Fruit fly (Drosophila melanogaster) whole organism, embryonic: Measurements from ENCODE around the gene Tti1.

Source experiments
- Aef1 ChIP-seq: fragments of 200-800 bp; sonication (Bioruptor generic); IDR thresholded peaks from 3 replicates; pipeline ENCODE4 v1.3.6; 2022; ENCODE audit warnings: missing biosample characterization, missing genetic modification characterization
- Atf6 ChIP-seq: fragments of 200-800 bp; sonication (Bioruptor generic); IDR thresholded peaks from 2 replicates; pipeline ENCODE4 v1.3.6; 2022; ENCODE audit warnings: missing biosample characterization, missing genetic modification characterization
- Blimp-1 ChIP-seq: fragments of 200-800 bp; sonication (Bioruptor generic); optimal IDR thresholded peaks from 3 replicates; lab custom pipeline; 2018; ENCODE audit warnings: missing biosample characterization, missing genetic modification characterization, mild to moderate bottlenecking, moderate library complexity, missing genetic modification reagents
- CG12219 ChIP-seq: fragments of 200-800 bp; sonication (Bioruptor generic); optimal IDR thresholded peaks from 3 replicates; lab custom pipeline; 2018; ENCODE audit warnings: missing biosample characterization, mild to moderate bottlenecking, missing genetic modification characterization
- CG12391 ChIP-seq: fragments of 200-800 bp; sonication (Bioruptor generic); optimal IDR thresholded peaks from 3 replicates; lab custom pipeline; 2018; ENCODE audit warnings: missing biosample characterization, mild to moderate bottlenecking, missing genetic modification characterization, moderate library complexity
- CG13296 ChIP-seq: fragments of 200-800 bp; sonication (Bioruptor generic); optimal IDR thresholded peaks from 3 replicates; lab custom pipeline; 2018; ENCODE audit warnings: missing biosample characterization, mild to moderate bottlenecking, missing genetic modification characterization
- CG14441 ChIP-seq: fragments of 200-800 bp; sonication (Bioruptor generic); IDR thresholded peaks from 2 replicates; pipeline ENCODE4 v1.3.6; 2022; ENCODE audit warnings: missing biosample characterization, missing genetic modification characterization
- CG15696 ChIP-seq: fragments of 200-800 bp; sonication (Bioruptor generic); optimal IDR thresholded peaks from 2 replicates; lab custom pipeline; 2019; ENCODE audit warnings: missing biosample characterization, mild to moderate bottlenecking, missing genetic modification characterization, moderate library complexity
- CG1603 ChIP-seq: fragments of 200-800 bp; sonication (Bioruptor generic); optimal IDR thresholded peaks from 2 replicates; lab custom pipeline; 2019; ENCODE audit warnings: missing biosample characterization, mild to moderate bottlenecking, missing genetic modification characterization, moderate library complexity
- CG16813 ChIP-seq: fragments of 200-800 bp; sonication (Bioruptor generic); IDR thresholded peaks from 3 replicates; pipeline ENCODE4 v1.3.6; 2022; ENCODE audit warnings: missing biosample characterization, missing genetic modification characterization; ENCODE audit not compliant: partially characterized antibody
- CG17802 ChIP-seq: fragments of 200-800 bp; sonication (Bioruptor generic); optimal IDR thresholded peaks from 2 replicates; lab custom pipeline; 2018; ENCODE audit warnings: missing biosample characterization, mild to moderate bottlenecking, missing genetic modification characterization, moderate library complexity
- CG17829 ChIP-seq: fragments of 200-800 bp; optimal IDR thresholded peaks from 2 replicates; lab custom pipeline; 2019; ENCODE audit warnings: missing biosample characterization, mild to moderate bottlenecking, missing genetic modification characterization, moderate library complexity
- CG1792 ChIP-seq: fragments of 200-800 bp; sonication (Bioruptor generic); optimal IDR thresholded peaks from 2 replicates; lab custom pipeline; 2016; ENCODE audit warnings: missing biosample characterization, missing genetic modification characterization
- CG2875 ChIP-seq: fragments of 200-800 bp; sonication (Bioruptor generic); optimal IDR thresholded peaks from 2 replicates; lab custom pipeline; 2017; ENCODE audit warnings: missing biosample characterization, mild to moderate bottlenecking, missing genetic modification characterization, missing genetic modification reagents
- CG3281 ChIP-seq: fragments of 200-800 bp; sonication (Bioruptor generic); optimal IDR thresholded peaks from 3 replicates; lab custom pipeline; 2017; ENCODE audit warnings: missing biosample characterization, mild to moderate bottlenecking, missing genetic modification characterization
- CG4617 ChIP-seq: fragments of 200-800 bp; sonication (Bioruptor generic); optimal IDR thresholded peaks from 3 replicates; lab custom pipeline; 2016; ENCODE audit warnings: missing biosample characterization, missing genetic modification characterization, borderline replicate concordance
- CG8359 ChIP-seq: fragments of 200-800 bp; sonication (Bioruptor generic); optimal IDR thresholded peaks from 2 replicates; lab custom pipeline; 2017; ENCODE audit warnings: missing biosample characterization, mild to moderate bottlenecking, missing genetic modification characterization, borderline replicate concordance
- Chrac-16 ChIP-seq: fragments of 200-800 bp; sonication (Bioruptor generic); optimal IDR thresholded peaks from 3 replicates; lab custom pipeline; 2016; ENCODE audit warnings: missing biosample characterization, missing genetic modification characterization
- CrebB ChIP-seq: fragments of 200-800 bp; sonication (Bioruptor generic); optimal IDR thresholded peaks from 3 replicates; lab custom pipeline; 2018; ENCODE audit warnings: missing biosample characterization, mild to moderate bottlenecking, missing genetic modification characterization
- Dref ChIP-seq: fragments of 200-800 bp; sonication (Bioruptor generic); IDR thresholded peaks from 2 replicates; pipeline ENCODE4 v1.3.6; 2022; ENCODE audit warnings: missing biosample characterization, missing genetic modification characterization
- E2f2 ChIP-seq: fragments of 200-800 bp; sonication (Bioruptor generic); IDR thresholded peaks from 2 replicates; pipeline ENCODE4 v1.3.6; 2022; ENCODE audit warnings: missing biosample characterization, missing genetic modification characterization
- Fer1 ChIP-seq: fragments of 200-800 bp; sonication (Bioruptor generic); optimal IDR thresholded peaks from 2 replicates; lab custom pipeline; 2017; ENCODE audit warnings: missing biosample characterization, mild to moderate bottlenecking, missing genetic modification characterization
- Hand ChIP-seq: fragments of 200-800 bp; sonication (Bioruptor generic); optimal IDR thresholded peaks from 2 replicates; lab custom pipeline; 2017; ENCODE audit warnings: mild to moderate bottlenecking, missing biosample characterization, missing genetic modification reagents, missing genetic modification characterization
- MESR4 ChIP-seq: fragments of 200-800 bp; sonication (Bioruptor generic); optimal IDR thresholded peaks from 2 replicates; lab custom pipeline; 2018; ENCODE audit warnings: missing biosample characterization, mild to moderate bottlenecking, missing genetic modification characterization, moderate library complexity
- NFAT ChIP-seq: fragments of 200-800 bp; sonication (Bioruptor generic); IDR thresholded peaks from 2 replicates; pipeline ENCODE4 v1.3.6; 2022; ENCODE audit warnings: missing biosample characterization, missing genetic modification characterization
- Sox100B ChIP-seq: fragments of 200-800 bp; sonication (Bioruptor generic); optimal IDR thresholded peaks from 3 replicates; lab custom pipeline; 2018; ENCODE audit warnings: missing biosample characterization, mild to moderate bottlenecking, missing genetic modification characterization
- Stat92E ChIP-seq, 3 experiments: fragments of >200 bp in 2 of 3; fragments of 200-800 bp in 1 of 3; sonication (Bioruptor generic) in 1 of 3; optimal IDR thresholded peaks; 2 replicates each; lab custom pipeline; 2017 to 2019; ENCODE audit warnings: missing biosample characterization in 3 of 3, missing genetic modification characterization in 3 of 3, mild to moderate bottlenecking in 1 of 3, moderate library complexity in 1 of 3
- Xrp1 ChIP-seq: fragments of 200-800 bp; sonication (Bioruptor generic); IDR thresholded peaks from 2 replicates; pipeline ENCODE4 v1.3.6; 2022; ENCODE audit warnings: missing biosample characterization, missing genetic modification characterization
- ap ChIP-seq: fragments of 200-800 bp; sonication (Bioruptor generic); IDR thresholded peaks from 2 replicates; pipeline ENCODE4 v1.3.6; 2022; ENCODE audit warnings: missing biosample characterization, missing genetic modification characterization
- bbx ChIP-seq: fragments of 200-800 bp; sonication (Bioruptor generic); IDR thresholded peaks from 2 replicates; pipeline ENCODE4 v1.3.6; 2022; ENCODE audit warnings: missing biosample characterization, missing genetic modification characterization; ENCODE audit not compliant: partially characterized antibody
- bsh ChIP-seq, 2 experiments: fragments of 200-800 bp; sonication (Bioruptor generic); optimal IDR thresholded peaks; 2 replicates each; lab custom pipeline; 2017 to 2018; ENCODE audit warnings: mild to moderate bottlenecking in 2 of 2, missing biosample characterization in 2 of 2, missing genetic modification characterization in 2 of 2, moderate library complexity in 1 of 2
- crp ChIP-seq, 2 experiments: fragments of 200-800 bp; sonication (Bioruptor generic); optimal IDR thresholded peaks; 2 replicates in 1 of 2; 3 replicates in 1 of 2; lab custom pipeline; 2017; ENCODE audit warnings: missing biosample characterization in 2 of 2, missing genetic modification characterization in 2 of 2, mild to moderate bottlenecking in 1 of 2, moderate library complexity in 1 of 2
- dmrt11E ChIP-seq: fragments of 200-800 bp; sonication (Bioruptor generic); optimal IDR thresholded peaks from 3 replicates; lab custom pipeline; 2018; ENCODE audit warnings: missing biosample characterization, mild to moderate bottlenecking, missing genetic modification characterization, moderate library complexity
- emc ChIP-seq: fragments of 200-800 bp; sonication (Bioruptor generic); optimal IDR thresholded peaks from 2 replicates; lab custom pipeline; 2016; ENCODE audit warnings: missing biosample characterization, missing genetic modification characterization
- fd96Cb ChIP-seq: fragments of 200-800 bp; sonication (Bioruptor generic); optimal IDR thresholded peaks from 2 replicates; lab custom pipeline; 2018; ENCODE audit warnings: missing biosample characterization, mild to moderate bottlenecking, missing genetic modification characterization, moderate library complexity
- gfzf ChIP-seq: fragments of 200-800 bp; sonication (Bioruptor generic); optimal IDR thresholded peaks from 2 replicates; lab custom pipeline; 2016; ENCODE audit warnings: missing biosample characterization, mild to moderate bottlenecking, missing genetic modification characterization, moderate library complexity
- hkb ChIP-seq, 2 experiments: fragments of 200-800 bp in 1 of 2; fragments of >200 bp in 1 of 2; sonication (Bioruptor generic) in 1 of 2; IDR thresholded peaks in 1 of 2; optimal IDR thresholded peaks in 1 of 2; 2 replicates each; pipeline versions ENCODE4 v1.3.6 to Lab custom; 2017 to 2022; ENCODE audit warnings: missing biosample characterization in 1 of 2, missing genetic modification characterization in 1 of 2
- lbe ChIP-seq: fragments of 200-800 bp; sonication (Bioruptor generic); optimal IDR thresholded peaks from 2 replicates; lab custom pipeline; 2016; ENCODE audit warnings: missing biosample characterization, mild to moderate bottlenecking, missing genetic modification characterization
- lilli ChIP-seq: fragments of 200-800 bp; sonication (Bioruptor generic); optimal IDR thresholded peaks from 3 replicates; lab custom pipeline; 2016; ENCODE audit warnings: missing biosample characterization, missing genetic modification characterization
- phol ChIP-seq: fragments of 200-800 bp; sonication (Bioruptor generic); optimal IDR thresholded peaks from 3 replicates; lab custom pipeline; 2018; ENCODE audit warnings: missing biosample characterization, mild to moderate bottlenecking, missing genetic modification characterization, moderate library complexity
- salm ChIP-seq: fragments of 200-800 bp; sonication (Bioruptor generic); optimal IDR thresholded peaks from 2 replicates; lab custom pipeline; 2018; ENCODE audit warnings: missing biosample characterization, mild to moderate bottlenecking, missing genetic modification characterization
- slbo ChIP-seq: fragments of 200-800 bp; sonication (Bioruptor generic); IDR thresholded peaks from 2 replicates; pipeline ENCODE4 v1.3.6; 2022; ENCODE audit warnings: missing biosample characterization, missing genetic modification characterization
- stwl ChIP-seq: fragments of 200-800 bp; sonication (Bioruptor generic); optimal IDR thresholded peaks from 3 replicates; lab custom pipeline; 2018; ENCODE audit warnings: missing biosample characterization, mild to moderate bottlenecking, missing genetic modification characterization, moderate library complexity
- sug ChIP-seq: fragments of 200-800 bp; optimal IDR thresholded peaks from 2 replicates; lab custom pipeline; 2019; ENCODE audit warnings: missing biosample characterization, mild to moderate bottlenecking, missing genetic modification characterization, moderate library complexity
- vnd ChIP-seq: fragments of 200-800 bp; sonication (Bioruptor generic); IDR thresholded peaks from 3 replicates; pipeline ENCODE4 v1.3.6; 2022; ENCODE audit warnings: missing biosample characterization, missing genetic modification characterization; ENCODE audit not compliant: partially characterized antibody

Tti1 gene

dm6 chr3R:9759360-9760191 lies 5.1 kb upstream of the Tti1 start, which contains the start of gene Mpi (continued):
- TF ChIP-seq CG12219 (GFP tag; lab: Kevin White, UChicago) (peak; percentile 11), CG14441 (GFP tag; lab: Robert Waterston, UW) (no peak), CG3281 (GFP tag; lab: Kevin White, UChicago) (peak; percentile 33), Stat92E (GFP tag; optimal IDR thresholded peaks at IDR 0.05; lab: Kevin White, UChicago) (peak in 1 of 3 experiments; percentile 49), CrebB (tag; lab: Kevin White, UChicago) (peak; percentile 25), CG17829 (peak; percentile 50), emc (GFP tag; lab: Kevin White, UChicago) (no peak), crp (GFP tag; optimal IDR thresholded peaks at IDR 0.05; lab: Kevin White, UChicago) (peak in 1 of 2 experiments; percentile 79), salm (tag; lab: Kevin White, UChicago) (peak; percentile 41), NFAT (GFP tag; lab: Robert Waterston, UW) (0 out of 2 replicates have a peak, but pooled peaks have one; percentile 10), dmrt11E (peak; percentile 49), bbx (GFP tag; lab: Robert Waterston, UW) (peak; percentile 56; the same call in 1 of the 2 replicates), Blimp-1 (GFP tag; lab: Kevin White, UChicago) (no peak), stwl (tag; lab: Kevin White, UChicago) (peak; percentile 41), Fer1 (GFP tag; lab: Kevin White, UChicago) (peak; percentile 43), hkb (optimal IDR thresholded peaks at IDR 0.05; lab: Kevin White, UChicago) (no peak), hkb (GFP tag; IDR thresholded peaks at IDR 0.05; lab: Robert Waterston, UW) (0 out of 2 replicates have a peak, but pooled peaks have one; percentile 25), CG16813 (GFP tag; lab: Robert Waterston, UW) (peak; percentile 52; the same call in 1 of the 3 replicates), ap (GFP tag; lab: Robert Waterston, UW) (no peak), slbo (GFP tag; lab: Robert Waterston, UW) (peak; percentile 19; the same call in 1 of the 2 replicates), Xrp1 (peak; percentile 49; the same call in 1 of the 2 replicates), Atf6 (GFP tag; lab: Robert Waterston, UW) (peak; percentile 29), E2f2 (GFP tag; lab: Robert Waterston, UW) (peak; percentile 46; the same call in 1 of the 2 replicates), CG8359 (GFP tag; lab: Kevin White, UChicago) (peak; percentile 100), CG13296 (GFP tag; lab: Kevin White, UChicago) (peak; percentile 29), MESR4 (peak; percentile 83), CG1603 (peak; percentile 60), fd96Cb (tag; lab: Kevin White, UChicago) (peak; percentile 19), phol (tag; lab: Kevin White, UChicago) (peak; percentile 51), Aef1 (no peak), CG15696 (tag; lab: Kevin White, UChicago) (peak; percentile 34), Dref (GFP tag; lab: Robert Waterston, UW) (peak; percentile 62), CG2875 (GFP tag; lab: Kevin White, UChicago) (peak; percentile 14), lilli (GFP tag; lab: Kevin White, UChicago) (peak; percentile 37), CG17802 (tag; lab: Kevin White, UChicago) (peak; percentile 18), vnd (GFP tag; lab: Robert Waterston, UW) (no peak), Sox100B (GFP tag; lab: Kevin White, UChicago) (no peak), CG12391 (tag; lab: Kevin White, UChicago) (peak; percentile 50), CG1792 (GFP tag; lab: Kevin White, UChicago) (no peak), gfzf (peak; percentile 39), CG4617 (GFP tag; lab: Kevin White, UChicago) (peak; percentile 63), Chrac-16 (peak; percentile 21), lbe (GFP tag; lab: Kevin White, UChicago) (peak; percentile 51), bsh (GFP tag; optimal IDR thresholded peaks at IDR 0.05; lab: Kevin White, UChicago) (peak in 1 of 2 experiments; percentile 42), Hand (GFP tag; lab: Kevin White, UChicago) (peak; percentile 21), sug (peak; percentile 56)
